Worm (Caenorhabditis elegans) whole organism, L4 larva: ENCODE data around the gene C16C8.16.

Experiments
- hlh-11 ChIP-seq: fragments of 200-800 bp; sonication (Bioruptor generic); optimal IDR thresholded peaks from 2 replicates; lab custom pipeline; 2018; ENCODE audit warnings: mild to moderate bottlenecking, missing genetic modification characterization, missing compliant biosample characterization
- lim-7 ChIP-seq: fragments of 200-800 bp; sonication (Bioruptor generic); IDR thresholded peaks from 2 replicates; pipeline ENCODE4 v1.3.6; 2022; ENCODE audit warnings: missing genetic modification characterization, missing compliant biosample characterization

- TF ChIP-seq hlh-11 (tag; lab: Kevin White, UChicago) (no peak), lim-7 (GFP tag; lab: Robert Waterston, UW) (no peak)
Measured at ce11 chrII:3439842-3440640, 5.5 kb upstream of the C16C8.16 start.
